Worm (Caenorhabditis elegans) whole organism, L4/young adult: ENCODE results near the gene F22B7.3.

Experiments
- dao-5 ChIP-seq: sonication (generic microtip); optimal IDR thresholded peaks from 2 replicates; lab custom pipeline; 2016; ENCODE audit warnings: missing genotype, missing genetic modification characterization, moderate library complexity, missing compliant biosample characterization
- him-1 ChIP-seq: sonication (generic microtip); optimal IDR thresholded peaks from 2 replicates; lab custom pipeline; 2016; ENCODE audit warnings: missing genotype, missing genetic modification reagents, missing genetic modification characterization, missing compliant biosample characterization

ce11 chrIII:8636803-8637202 lies 11.9 kb upstream of the F22B7.3 start:
- no peak for TF ChIP-seq him-1 (tag; lab: Kevin White, UChicago)
- TF ChIP-seq dao-5 (tag; lab: Kevin White, UChicago) = no peak
